Worm (Caenorhabditis elegans) whole organism, young adult: Measurements from ENCODE around the gene Y38E10A.28.

Experiments used
- B0035.1 ChIP-seq: sonication (generic microtip); optimal IDR thresholded peaks from 2 replicates; lab custom pipeline; 2016; ENCODE audit warnings: missing genetic modification characterization, mild to moderate bottlenecking, missing compliant biosample characterization, missing genotype, missing genetic modification reagents
- F33H1.4 ChIP-seq: fragments of 200-800 bp; sonication (Bioruptor generic); IDR thresholded peaks from 2 replicates; pipeline ENCODE4 v1.3.6; 2022; ENCODE audit warnings: missing genetic modification reagents, missing genetic modification characterization, missing compliant biosample characterization
- F39B2.1 ChIP-seq: fragments of 200-800 bp; sonication (Bioruptor generic); IDR thresholded peaks from 2 replicates; pipeline ENCODE4 v1.3.6; 2022; ENCODE audit warnings: missing genetic modification reagents, missing genetic modification characterization, missing compliant biosample characterization
- F55B11.4 ChIP-seq: sonication (generic microtip); optimal IDR thresholded peaks from 2 replicates; lab custom pipeline; 2016; ENCODE audit warnings: missing compliant biosample characterization, missing genetic modification characterization, borderline replicate concordance; ENCODE audit not compliant: insufficient read depth
- Y53F4B.3 ChIP-seq: fragments of 200-800 bp; sonication (Bioruptor generic); IDR thresholded peaks from 2 replicates; pipeline ENCODE4 v1.3.6; 2022; ENCODE audit warnings: missing genetic modification reagents, missing genetic modification characterization, missing compliant biosample characterization
- Y95B8A.8 ChIP-seq: fragments of 200-800 bp; sonication (Bioruptor generic); IDR thresholded peaks from 2 replicates; pipeline ENCODE4 v1.3.6; 2022; ENCODE audit warnings: missing genetic modification reagents, missing genetic modification characterization, missing compliant biosample characterization
- ZK185.1 ChIP-seq: sonication (generic microtip); optimal IDR thresholded peaks from 2 replicates; lab custom pipeline; 2016; ENCODE audit warnings: mild to moderate bottlenecking, missing genetic modification characterization, missing compliant biosample characterization; ENCODE audit not compliant: poor library complexity, severe bottlenecking
- ama-1 ChIP-seq, 3 experiments: fragments of 150-350 bp in 1 of 3; sonication (generic microtip) in 2 of 3; optimal IDR thresholded peaks; 2 replicates each; lab custom pipeline; 2014 to 2018; ENCODE audit warnings: missing biosample characterization in 2 of 3, missing genetic modification characterization in 2 of 3, missing genetic modification reagents in 2 of 3
- aptf-3 ChIP-seq: fragments of 200-800 bp; sonication (Bioruptor generic); IDR thresholded peaks from 2 replicates; pipeline ENCODE4 v1.3.6; 2022; ENCODE audit warnings: missing genetic modification characterization, missing compliant biosample characterization
- atf-7 ChIP-seq: sonication (generic microtip); optimal IDR thresholded peaks from 2 replicates; lab custom pipeline; 2017; ENCODE audit warnings: mild to moderate bottlenecking, missing genetic modification characterization, missing compliant biosample characterization
- athp-1 ChIP-seq: sonication (generic microtip); optimal IDR thresholded peaks from 2 replicates; lab custom pipeline; 2017; ENCODE audit warnings: mild to moderate bottlenecking, missing genetic modification characterization, missing compliant biosample characterization
- attf-5 ChIP-seq: fragments of 200-800 bp; sonication (Bioruptor generic); optimal IDR thresholded peaks from 2 replicates; lab custom pipeline; 2018; ENCODE audit warnings: mild to moderate bottlenecking, missing genetic modification characterization, missing compliant biosample characterization
- attf-6 ChIP-seq: fragments of 200-800 bp; sonication (Bioruptor generic); IDR thresholded peaks from 2 replicates; pipeline ENCODE4 v1.3.6; 2022; ENCODE audit warnings: missing genetic modification reagents, missing genetic modification characterization, missing compliant biosample characterization
- bed-2 ChIP-seq: fragments of 200-800 bp; sonication (Bioruptor generic); IDR thresholded peaks from 2 replicates; pipeline ENCODE4 v1.3.6; 2022; ENCODE audit warnings: missing genetic modification reagents, missing genetic modification characterization, missing compliant biosample characterization
- ceh-27 ChIP-seq: fragments of 200-800 bp; sonication (Bioruptor generic); optimal IDR thresholded peaks from 2 replicates; lab custom pipeline; 2018; ENCODE audit warnings: mild to moderate bottlenecking, missing genetic modification characterization, moderate library complexity, missing compliant biosample characterization
- ceh-40 ChIP-seq: fragments of 200-800 bp; sonication (Bioruptor generic); IDR thresholded peaks from 2 replicates; pipeline ENCODE4 v1.3.6; 2022; ENCODE audit warnings: missing genetic modification characterization, missing compliant biosample characterization
- ceh-58 ChIP-seq: fragments of 200-800 bp; sonication (Bioruptor generic); IDR thresholded peaks from 2 replicates; pipeline ENCODE4 v1.3.6; 2022; ENCODE audit warnings: missing genetic modification characterization, missing compliant biosample characterization
- ceh-91 ChIP-seq: fragments of 200-800 bp; sonication (Bioruptor generic); IDR thresholded peaks from 2 replicates; pipeline ENCODE4 v1.3.6; 2022; ENCODE audit warnings: missing genetic modification reagents, missing genetic modification characterization, missing compliant biosample characterization
- chd-7 ChIP-seq: sonication (generic microtip); optimal IDR thresholded peaks from 2 replicates; lab custom pipeline; 2016; ENCODE audit warnings: mild to moderate bottlenecking, missing genetic modification characterization, moderate library complexity, missing compliant biosample characterization
- dox-1 ChIP-seq: fragments of 200-800 bp; sonication (Bioruptor generic); IDR thresholded peaks from 2 replicates; pipeline ENCODE4 v1.3.6; 2022; ENCODE audit warnings: missing genetic modification reagents, missing genetic modification characterization, missing compliant biosample characterization
- dpff-1 ChIP-seq: sonication (generic microtip); optimal IDR thresholded peaks from 2 replicates; lab custom pipeline; 2017; ENCODE audit warnings: mild to moderate bottlenecking, missing genetic modification characterization, missing compliant biosample characterization
- ekl-4 ChIP-seq: fragments of 200-800 bp; sonication (Bioruptor generic); IDR thresholded peaks from 2 replicates; pipeline ENCODE4 v1.3.6; 2022; ENCODE audit warnings: missing genetic modification reagents, missing genetic modification characterization, missing compliant biosample characterization
- hrde-1 ChIP-seq: sonication (generic microtip); optimal IDR thresholded peaks from 2 replicates; lab custom pipeline; 2016; ENCODE audit warnings: missing genetic modification characterization, mild to moderate bottlenecking, missing compliant biosample characterization, moderate library complexity, missing genotype, missing genetic modification reagents, borderline replicate concordance
- mcd-1 ChIP-seq: fragments of 200-800 bp; sonication (Bioruptor generic); IDR thresholded peaks from 2 replicates; pipeline ENCODE4 v1.3.6; 2022; ENCODE audit warnings: missing genetic modification reagents, missing genetic modification characterization, missing compliant biosample characterization
- mxl-1 ChIP-seq: sonication (generic microtip); optimal IDR thresholded peaks from 2 replicates; lab custom pipeline; 2016; ENCODE audit warnings: missing genetic modification characterization, missing compliant biosample characterization
- sdz-38 ChIP-seq: sonication (generic microtip); optimal IDR thresholded peaks from 2 replicates; lab custom pipeline; 2016; ENCODE audit warnings: missing genotype, missing genetic modification characterization, missing compliant biosample characterization
- snpc-1.3 ChIP-seq: sonication (generic microtip); optimal IDR thresholded peaks from 2 replicates; lab custom pipeline; 2017; ENCODE audit warnings: missing genetic modification characterization, mild to moderate bottlenecking, missing compliant biosample characterization, antibody characterized with exemption, moderate library complexity, missing genotype, missing genetic modification reagents; ENCODE audit not compliant: insufficient read depth
- snpc-4 ChIP-seq, 5 experiments: fragments of 150-350 bp in 1 of 5; sonication (generic microtip) in 4 of 5; optimal IDR thresholded peaks; 2 replicates each; lab custom pipeline; 2014 to 2018; ENCODE audit warnings: missing genetic modification characterization in 5 of 5, missing biosample characterization in 3 of 5, antibody characterized with exemption in 2 of 5, mild to moderate bottlenecking in 2 of 5, missing compliant biosample characterization in 2 of 5, missing genotype in 2 of 5, moderate library complexity in 2 of 5, missing genetic modification reagents in 1 of 5
- somi-1 ChIP-seq: fragments of 200-800 bp; sonication (Bioruptor generic); optimal IDR thresholded peaks from 2 replicates; lab custom pipeline; 2018; ENCODE audit warnings: mild to moderate bottlenecking, missing genetic modification characterization, missing compliant biosample characterization
- tbp1 ChIP-seq: fragments of 200-800 bp; sonication (Bioruptor generic); optimal IDR thresholded peaks from 2 replicates; lab custom pipeline; 2018; ENCODE audit warnings: mild to moderate bottlenecking, missing genetic modification characterization, missing compliant biosample characterization
- tlf-1 ChIP-seq: fragments of 200-800 bp; sonication (Bioruptor generic); optimal IDR thresholded peaks from 2 replicates; lab custom pipeline; 2018; ENCODE audit warnings: mild to moderate bottlenecking, missing genetic modification characterization, missing compliant biosample characterization
- xnd-1 ChIP-seq: sonication (generic microtip); optimal IDR thresholded peaks from 2 replicates; lab custom pipeline; 2016; ENCODE audit warnings: missing genotype, missing genetic modification reagents, missing genetic modification characterization, missing compliant biosample characterization
- zfh-2 ChIP-seq: fragments of 200-800 bp; sonication (Bioruptor generic); conservative IDR thresholded peaks from 2 replicates; pipeline ENCODE4 v1.3.6; 2022; ENCODE audit warnings: missing genetic modification reagents, missing genetic modification characterization, missing compliant biosample characterization
- zim-3 ChIP-seq: sonication (generic microtip); optimal IDR thresholded peaks from 2 replicates; lab custom pipeline; 2017; ENCODE audit warnings: mild to moderate bottlenecking, missing genetic modification characterization, moderate library complexity, missing compliant biosample characterization
- ztf-18 ChIP-seq: sonication (generic microtip); optimal IDR thresholded peaks from 2 replicates; lab custom pipeline; 2016; ENCODE audit warnings: missing genotype, mild to moderate bottlenecking, missing genetic modification characterization, missing compliant biosample characterization
- ztf-25 ChIP-seq: fragments of 200-800 bp; sonication (Bioruptor generic); IDR thresholded peaks from 2 replicates; pipeline ENCODE4 v1.3.6; 2022; ENCODE audit warnings: missing genetic modification reagents, missing genetic modification characterization, missing compliant biosample characterization
- ztf-26 ChIP-seq: sonication (generic microtip); optimal IDR thresholded peaks from 2 replicates; lab custom pipeline; 2017; ENCODE audit warnings: missing genetic modification characterization, missing compliant biosample characterization
- ztf-28 ChIP-seq: fragments of 200-800 bp; sonication (Bioruptor generic); IDR thresholded peaks from 2 replicates; pipeline ENCODE4 v1.3.6; 2022; ENCODE audit warnings: missing genetic modification reagents, missing genetic modification characterization, missing compliant biosample characterization

The Y38E10A.28 gene

DNA sequence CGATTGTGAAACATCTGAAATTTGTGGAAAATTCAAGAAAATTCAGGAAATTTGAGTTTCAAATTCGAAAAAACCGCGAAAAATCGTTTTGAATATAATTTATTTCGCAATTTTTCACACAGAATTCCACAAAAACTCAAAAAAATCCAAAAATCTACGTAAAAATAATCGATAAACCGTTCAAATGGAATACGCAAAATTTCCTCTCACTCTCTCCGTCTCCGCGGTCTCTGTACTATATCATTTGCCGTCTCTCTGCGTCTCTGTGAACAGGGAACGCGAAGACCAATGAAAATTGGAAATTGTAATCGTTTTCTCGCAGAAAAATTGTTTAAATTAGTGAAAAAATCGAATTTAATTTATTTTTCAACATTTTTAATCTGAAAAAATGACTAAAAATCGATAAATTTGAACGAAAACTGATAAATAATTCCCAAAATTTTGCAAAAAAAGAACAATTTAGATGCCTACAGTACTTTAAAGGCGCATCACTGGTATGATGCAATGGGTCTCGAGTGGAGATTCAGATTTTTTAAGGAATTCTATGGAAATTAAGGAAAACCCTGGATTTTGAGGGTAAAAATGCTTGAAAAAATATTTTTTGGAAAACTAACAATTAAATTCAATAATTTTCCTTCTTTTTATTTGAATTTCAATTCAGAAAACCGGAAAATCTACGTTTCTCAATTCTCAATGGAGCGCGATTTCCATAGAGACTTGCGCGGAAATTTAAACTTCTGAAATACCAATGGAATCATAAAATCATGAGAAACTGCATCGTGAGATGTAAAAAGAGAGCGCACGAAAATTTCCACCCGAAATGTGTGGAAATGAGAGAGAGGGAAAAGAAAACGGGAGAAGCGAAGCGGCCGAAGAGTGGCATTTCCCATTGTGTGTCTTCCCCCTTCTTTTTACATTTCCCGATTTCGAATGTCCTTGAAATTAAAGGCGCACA, 25.5 kb upstream of the Y38E10A.28 start, which contains the start of the genes ceh-100 and lips-15 (continued):
- no peak for TF ChIP-seq dpff-1
- TF ChIP-seq bed-2 (GFP tag; lab: Robert Waterston, UW): no peak
- no peak for TF ChIP-seq B0035.1
- no peak for TF ChIP-seq somi-1 (GFP tag; lab: Kevin White, UChicago)
- TF ChIP-seq xnd-1 (tag; lab: Kevin White, UChicago): peak; percentile 72
- TF ChIP-seq snpc-4 (GFP tag; optimal IDR thresholded peaks at IDR 0.05; lab: Kevin White, UChicago): no peak
- TF ChIP-seq snpc-4 (tag; optimal IDR thresholded peaks at IDR 0.05; lab: Kevin White, UChicago): no peak
- TF ChIP-seq ztf-25 (GFP tag; lab: Robert Waterston, UW): no peak
- TF ChIP-seq F55B11.4: no peak
- TF ChIP-seq, all 124 proteins: peak for 11

DNA sequence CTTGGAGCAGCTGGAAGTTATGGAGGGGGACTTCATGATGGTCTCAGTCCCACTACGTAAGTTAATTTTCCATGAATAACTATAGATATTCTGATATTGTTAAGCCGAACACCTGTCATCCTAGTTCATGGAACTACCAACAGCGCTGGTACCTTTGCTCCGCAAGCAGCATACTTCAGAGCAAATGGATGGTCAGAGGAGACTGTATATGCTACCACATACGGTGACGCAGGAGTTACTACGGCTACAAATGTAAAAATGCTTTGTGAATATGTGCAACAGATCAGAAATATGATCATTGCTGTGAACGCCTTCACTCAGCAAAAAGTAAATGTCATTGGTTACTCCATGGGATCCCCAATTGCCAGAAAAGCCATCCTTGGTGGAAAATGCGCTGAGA, 23.4 kb upstream of the Y38E10A.28 start:
- TF ChIP-seq ama-1 (optimal IDR thresholded peaks at IDR 0.05; lab: Kevin White, UChicago): no peak
- TF ChIP-seq ama-1 (GFP tag; optimal IDR thresholded peaks at IDR 0.05; lab: Kevin White, UChicago): no peak
- TF ChIP-seq tlf-1 (GFP tag; lab: Kevin White, UChicago): no peak
- TF ChIP-seq athp-1 (tag; lab: Kevin White, UChicago): no peak
- no peak for TF ChIP-seq sdz-38 (tag; lab: Kevin White, UChicago)
- no peak for TF ChIP-seq aptf-3 (GFP tag; lab: Robert Waterston, UW)
- TF ChIP-seq ztf-25 (GFP tag; lab: Robert Waterston, UW): no peak

- TF ChIP-seq attf-6 (no peak), ztf-18 (tag; lab: Kevin White, UChicago) (no peak), somi-1 (GFP tag; lab: Kevin White, UChicago) (no peak), ceh-40 (GFP tag; lab: Robert Waterston, UW) (no peak), zim-3 (tag; lab: Kevin White, UChicago) (no peak), ZK185.1 (tag; lab: Kevin White, UChicago) (no peak), dox-1 (GFP tag; lab: Robert Waterston, UW) (no peak), mcd-1 (GFP tag; lab: Robert Waterston, UW) (no peak), Y95B8A.8 (no peak), chd-7 (tag; lab: Kevin White, UChicago) (no peak), ekl-4 (no peak), tbp1 (GFP tag; lab: Kevin White, UChicago) (no peak), ceh-58 (no peak), ztf-25 (GFP tag; lab: Robert Waterston, UW) (no peak), Y53F4B.3 (GFP tag; lab: Robert Waterston, UW) (no peak), ztf-26 (no peak), snpc-4 (GFP tag; optimal IDR thresholded peaks at IDR 0.05; lab: Kevin White, UChicago) (no peak), snpc-4 (tag; optimal IDR thresholded peaks at IDR 0.05; lab: Kevin White, UChicago) (no peak)
These were observed 22.6 kb upstream of the Y38E10A.28 start, which contains the start of gene Y38E10A.8 for ce11 chrII:12606900-12607299. TSS of gene Y38E10A.8 (plus strand) at chrII:12607200.

- TF ChIP-seq atf-7 (tag; lab: Kevin White, UChicago) (no peak), ceh-58 (no peak), zfh-2 (GFP tag; lab: Robert Waterston, UW) (no peak), snpc-1.3 (tag; lab: Kevin White, UChicago) (no peak), ceh-27 (no peak), ceh-91 (GFP tag; lab: Robert Waterston, UW) (no peak), zim-3 (tag; lab: Kevin White, UChicago) (no peak), F39B2.1 (GFP tag; lab: Robert Waterston, UW) (no peak), attf-5 (GFP tag; lab: Kevin White, UChicago) (no peak), ztf-28 (no peak), mxl-1 (tag; lab: Kevin White, UChicago) (no peak), hrde-1 (tag; lab: Kevin White, UChicago) (no peak), Y95B8A.8 (no peak), F33H1.4 (GFP tag; lab: Robert Waterston, UW) (no peak)
- TF ChIP-seq, all 124 proteins: peak for 0
These were observed 20.8 kb upstream of the Y38E10A.28 start, which contains the start of gene Y38E10A.9 for ce11 chrII:12608653-12609052. TSS of gene Y38E10A.9 (plus strand) at chrII:12608953.
